Worm (Caenorhabditis elegans) whole organism, young adult: ENCODE measurements around the gene nlp-80.

Source experiments
- F39B2.1 ChIP-seq: fragments of 200-800 bp; sonication (Bioruptor generic); IDR thresholded peaks from 2 replicates; pipeline ENCODE4 v1.3.6; 2022; ENCODE audit warnings: missing genetic modification reagents, missing genetic modification characterization, missing compliant biosample characterization
- F57C9.4 ChIP-seq: sonication (generic microtip); optimal IDR thresholded peaks from 2 replicates; lab custom pipeline; 2017; ENCODE audit warnings: mild to moderate bottlenecking, missing genetic modification characterization, missing compliant biosample characterization
- Y53G8AR.9 ChIP-seq: fragments of 200-800 bp; sonication (Bioruptor generic); conservative IDR thresholded peaks from 2 replicates; pipeline ENCODE4 v1.3.6; 2022; ENCODE audit warnings: missing genetic modification reagents, missing genetic modification characterization, missing compliant biosample characterization
- Y67H2A.10 ChIP-seq: fragments of 200-800 bp; sonication (Bioruptor generic); conservative IDR thresholded peaks from 2 replicates; pipeline ENCODE4 v1.3.6; 2022; ENCODE audit warnings: missing genetic modification reagents, missing genetic modification characterization, missing compliant biosample characterization
- ama-1 ChIP-seq, 3 experiments: fragments of 150-350 bp in 1 of 3; sonication (generic microtip) in 2 of 3; optimal IDR thresholded peaks; 2 replicates each; lab custom pipeline; 2014 to 2018; ENCODE audit warnings: missing biosample characterization in 2 of 3, missing genetic modification characterization in 2 of 3, missing genetic modification reagents in 2 of 3
- attf-3 ChIP-seq: fragments of 200-800 bp; sonication (Bioruptor generic); conservative IDR thresholded peaks from 2 replicates; pipeline ENCODE4 v1.3.6; 2022; ENCODE audit warnings: missing genetic modification reagents, missing genetic modification characterization, missing compliant biosample characterization
- attf-6 ChIP-seq: fragments of 200-800 bp; sonication (Bioruptor generic); IDR thresholded peaks from 2 replicates; pipeline ENCODE4 v1.3.6; 2022; ENCODE audit warnings: missing genetic modification reagents, missing genetic modification characterization, missing compliant biosample characterization
- let-607 ChIP-seq, 2 experiments: fragments of 200-800 bp in 1 of 2; sonication (Bioruptor generic) in 1 of 2; sonication (generic microtip) in 1 of 2; optimal IDR thresholded peaks; 2 replicates each; lab custom pipeline; 2016 to 2018; ENCODE audit warnings: mild to moderate bottlenecking in 2 of 2, missing compliant biosample characterization in 2 of 2, missing genetic modification characterization in 2 of 2, moderate library complexity in 2 of 2, missing genotype in 1 of 2
- lin-26 ChIP-seq: fragments of 200-800 bp; sonication (Bioruptor generic); IDR thresholded peaks from 2 replicates; pipeline ENCODE4 v1.3.6; 2022; ENCODE audit warnings: missing genetic modification reagents, missing genetic modification characterization, missing compliant biosample characterization
- madf-10 ChIP-seq: sonication (generic microtip); optimal IDR thresholded peaks from 2 replicates; lab custom pipeline; 2016; ENCODE audit warnings: mild to moderate bottlenecking, missing genetic modification characterization, missing compliant biosample characterization
- pbrm-1 ChIP-seq: fragments of 200-800 bp; sonication (Bioruptor generic); IDR thresholded peaks from 2 replicates; pipeline ENCODE4 v1.3.6; 2022; ENCODE audit warnings: missing genetic modification reagents, missing genetic modification characterization, missing compliant biosample characterization
- snpc-1.1 ChIP-seq: sonication (generic microtip); optimal IDR thresholded peaks from 2 replicates; lab custom pipeline; 2017; ENCODE audit warnings: missing genetic modification characterization, mild to moderate bottlenecking, missing compliant biosample characterization, antibody characterized with exemption, moderate library complexity, missing genotype, missing genetic modification reagents; ENCODE audit not compliant: insufficient read depth

DNA sequence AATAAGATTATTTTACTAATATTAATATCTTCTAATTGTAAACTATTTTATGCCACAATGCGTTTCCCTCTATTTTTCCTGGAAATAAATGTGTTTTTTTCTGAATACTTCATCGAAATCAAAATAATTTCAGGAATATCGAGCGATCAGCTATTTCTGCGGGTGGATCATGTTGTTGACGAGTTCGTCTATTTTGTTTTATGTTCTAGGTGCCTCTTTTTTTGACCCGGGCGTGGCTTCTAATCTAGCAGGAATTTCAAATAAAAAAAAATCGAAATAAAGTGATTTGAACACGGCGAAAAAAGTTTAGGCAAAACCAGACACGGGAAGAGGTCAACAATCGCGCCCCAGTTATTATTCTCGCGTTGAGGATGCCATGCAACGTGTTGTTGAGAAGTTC, 13.5 kb downstream of the nlp-80 start, which contains the start of gene T04C12.33:
- TF ChIP-seq F57C9.4 (tag; lab: Kevin White, UChicago), result no peak
- TF ChIP-seq Y67H2A.10 (GFP tag; lab: Robert Waterston, UW), result no peak
- TF ChIP-seq attf-3 (GFP tag; lab: Robert Waterston, UW), result no peak
- TF ChIP-seq Y53G8AR.9 (GFP tag; lab: Robert Waterston, UW), result no peak
- no peak for TF ChIP-seq snpc-1.1 (tag; lab: Kevin White, UChicago)
- TF ChIP-seq lin-26 (GFP tag; lab: Robert Waterston, UW), result no peak
- no peak for TF ChIP-seq attf-6 (GFP tag; lab: Robert Waterston, UW)
- TF ChIP-seq F39B2.1, result no peak
- no peak for TF ChIP-seq ama-1 (optimal IDR thresholded peaks at IDR 0.05; lab: Kevin White, UChicago)
- no peak for TF ChIP-seq ama-1 (GFP tag; optimal IDR thresholded peaks at IDR 0.05; lab: Kevin White, UChicago)
- no peak for TF ChIP-seq pbrm-1
- no peak for TF ChIP-seq let-607 (tag; optimal IDR thresholded peaks at IDR 0.05; lab: Kevin White, UChicago)
- TF ChIP-seq madf-10 (tag; lab: Kevin White, UChicago), result no peak
